Fruit fly (Drosophila melanogaster) whole organism, adult: Measurements from ENCODE around the gene Adss.

Experiments
- CG11617 ChIP-seq: fragments of 200-800 bp; sonication (Bioruptor generic); optimal IDR thresholded peaks from 2 replicates; lab custom pipeline; 2017; ENCODE audit warnings: mild to moderate bottlenecking, missing biosample characterization, missing genetic modification reagents, missing genetic modification characterization
- CG33017 ChIP-seq: fragments of 200-800 bp; sonication (Bioruptor generic); optimal IDR thresholded peaks from 2 replicates; lab custom pipeline; 2018; ENCODE audit warnings: missing biosample characterization, mild to moderate bottlenecking, missing genetic modification characterization, moderate library complexity
- Crg-1 ChIP-seq: fragments of 200-800 bp; sonication (Bioruptor generic); optimal IDR thresholded peaks from 2 replicates; lab custom pipeline; 2016; ENCODE audit warnings: missing biosample characterization, missing genetic modification characterization
- Hr96 ChIP-seq: fragments of 200-800 bp; sonication (Bioruptor generic); optimal IDR thresholded peaks from 2 replicates; lab custom pipeline; 2016; ENCODE audit warnings: missing biosample characterization, missing genetic modification characterization
- bab1 ChIP-seq: fragments of 200-800 bp; sonication (Bioruptor generic); optimal IDR thresholded peaks from 3 replicates; lab custom pipeline; 2019; ENCODE audit warnings: missing biosample characterization, mild to moderate bottlenecking, missing genetic modification characterization, moderate library complexity
- kay ChIP-seq: fragments of 200-800 bp; sonication (Bioruptor generic); peaks from one replicate; lab custom pipeline; 2016; ENCODE audit warnings: missing biosample characterization, missing genetic modification characterization, borderline replicate concordance

DNA sequence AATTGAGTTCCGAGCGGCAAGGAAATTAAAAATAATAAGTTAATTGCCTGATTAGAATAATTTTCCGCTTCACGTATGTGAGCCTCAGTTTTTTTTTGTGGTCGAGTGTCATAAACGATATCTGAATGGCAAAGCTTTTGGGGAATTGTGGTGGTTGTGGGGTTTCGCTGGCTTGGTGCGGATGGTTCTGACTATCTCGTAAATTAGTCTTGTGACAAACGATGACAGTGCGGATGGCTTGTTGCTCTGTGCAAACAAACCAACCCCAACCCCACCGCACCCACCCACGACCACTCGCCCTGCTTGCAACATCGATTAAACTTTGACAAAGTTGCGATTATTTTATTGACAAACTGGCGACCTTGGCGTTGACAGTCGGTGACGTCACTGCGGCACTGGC lies 3.5 kb downstream of the Adss start:
- no peak for TF ChIP-seq Hr96 (GFP tag; lab: Kevin White, UChicago)
- TF ChIP-seq bab1 (GFP tag; lab: Kevin White, UChicago), result no peak
- TF ChIP-seq CG11617, result no peak
- TF ChIP-seq kay (GFP tag; lab: Kevin White, UChicago), result no peak
- TF ChIP-seq CG33017 (tag; lab: Kevin White, UChicago), result no peak
- no peak for TF ChIP-seq Crg-1
